Worm (Caenorhabditis elegans): ENCODE results near the gene F58H7.1.

DNA sequence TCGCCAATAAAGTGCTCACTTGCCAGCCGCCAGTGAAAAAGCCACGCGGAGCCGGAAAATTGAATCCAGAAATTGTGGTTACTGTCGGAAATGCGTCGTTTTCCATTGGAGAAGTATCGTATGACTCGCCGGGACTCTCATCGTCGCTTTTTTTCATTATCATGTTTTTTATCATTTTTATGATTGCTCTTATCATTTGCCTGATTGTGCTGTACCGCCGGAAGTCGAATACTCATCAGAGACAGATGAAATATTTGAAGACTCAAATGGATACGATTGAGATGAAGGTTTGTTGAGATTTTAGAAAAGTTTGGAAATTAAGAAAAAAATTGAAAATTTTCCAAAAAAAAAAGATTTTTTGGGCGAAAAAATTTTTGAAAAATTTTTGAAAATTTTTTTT is 40.7 kb upstream of the F58H7.1 start:
- TF ChIP-seq nhr-237 (tag; optimal IDR thresholded peaks at IDR 0.05) (no peak), nhr-11 (tag; optimal IDR thresholded peaks at IDR 0.05) (no peak), nhr-23 (tag; optimal IDR thresholded peaks at IDR 0.05) (no peak), ama-1 (optimal IDR thresholded peaks at IDR 0.05) (no peak), snpc-4 (tag; optimal IDR thresholded peaks at IDR 0.05) (no peak), nhr-77 (tag; optimal IDR thresholded peaks at IDR 0.05) (no peak), aly-2 (tag; optimal IDR thresholded peaks at IDR 0.05) (no peak), unc-39 (tag; optimal IDR thresholded peaks at IDR 0.05) (no peak), skn-1 (tag; optimal IDR thresholded peaks at IDR 0.05) (no peak), mdl-1 (tag; optimal IDR thresholded peaks at IDR 0.05) (no peak), elt-2 (tag; optimal IDR thresholded peaks at IDR 0.05) (peak; percentile 55), ZK546.5 (tag; optimal IDR thresholded peaks at IDR 0.05) (no peak), elt-1 (tag; optimal IDR thresholded peaks at IDR 0.05) (no peak)
